Fruit fly (Drosophila melanogaster): ENCODE results near the gene CG10654.

The CG10654 gene

DNA sequence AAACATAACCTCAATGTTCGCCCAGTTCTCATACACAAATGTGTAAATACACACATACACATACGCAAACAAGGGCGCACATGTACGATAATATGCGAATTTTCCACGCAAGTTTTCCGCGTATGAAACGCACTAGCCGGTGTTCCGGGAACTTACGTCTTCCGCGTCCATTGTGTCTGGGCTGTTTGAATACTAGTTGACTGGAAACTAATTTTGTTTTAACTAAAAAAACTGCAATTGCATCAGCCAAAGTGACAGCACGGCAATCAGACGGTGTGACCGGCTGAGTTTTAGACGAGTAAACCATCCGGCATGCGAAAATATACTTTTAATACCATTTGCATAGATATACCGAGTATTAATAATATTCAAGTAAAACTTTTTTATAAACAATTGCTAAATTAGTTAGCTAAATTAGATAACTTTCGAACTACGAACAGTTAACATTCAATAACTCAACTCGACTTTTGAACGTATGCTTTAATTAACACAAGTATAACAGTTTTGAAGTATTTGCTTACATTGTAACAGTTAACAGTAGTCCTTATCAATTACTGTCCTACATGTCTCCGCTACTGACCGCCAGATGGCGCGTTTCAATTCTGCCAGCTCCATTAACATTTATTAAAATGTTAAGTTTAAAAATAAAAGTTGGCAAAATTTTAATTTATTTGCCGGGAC is 18.9 kb upstream of the CG10654 start, which contains the start of gene eIF2beta (continued):
- TF ChIP-seq CG9437 (GFP tag; optimal IDR thresholded peaks at IDR 0.05) (no peak), CG7839 (tag; optimal IDR thresholded peaks at IDR 0.05) (peak; percentile 39), repo (GFP tag; optimal IDR thresholded peaks at IDR 0.05) (no peak), onecut (GFP tag; IDR thresholded peaks at IDR 0.05) (peak; percentile 53), gcm (GFP tag; optimal IDR thresholded peaks at IDR 0.05) (peak; percentile 22), Dad (GFP tag; optimal IDR thresholded peaks at IDR 0.05) (no peak), ro (GFP tag; IDR thresholded peaks at IDR 0.05) (no peak), pan (optimal IDR thresholded peaks at IDR 0.05) (no peak), pan (GFP tag; optimal IDR thresholded peaks at IDR 0.05 in 1 of 2, IDR thresholded peaks at IDR 0.05 in 1 of 2) (peak in 1 of 2 experiments; percentile 48), seq (GFP tag; IDR thresholded peaks at IDR 0.05) (no peak), CG14965 (GFP tag; optimal IDR thresholded peaks at IDR 0.05; ENCODE audit: borderline replicate concordance) (peak; percentile 98), Fer3 (tag; optimal IDR thresholded peaks at IDR 0.05) (peak; percentile 36), CG14667 (GFP tag; IDR thresholded peaks at IDR 0.05) (no peak), CG32532 (GFP tag; IDR thresholded peaks at IDR 0.05) (peak; percentile 20; the same call in 1 of the 2 replicates), CG10654 (GFP tag; optimal IDR thresholded peaks at IDR 0.05) (no peak), Myb (GFP tag; optimal IDR thresholded peaks at IDR 0.05) (no peak), dm (GFP tag; optimal IDR thresholded peaks at IDR 0.05) (peak; percentile 84), gro (GFP tag; optimal IDR thresholded peaks at IDR 0.05) (peak; percentile 12), CG4282 (GFP tag; optimal IDR thresholded peaks at IDR 0.05) (no peak), Six4 (GFP tag; optimal IDR thresholded peaks at IDR 0.05) (no peak), Abd-B (GFP tag; optimal IDR thresholded peaks at IDR 0.05) (no peak), CG34376 (GFP tag; optimal IDR thresholded peaks at IDR 0.05) (peak; percentile 29), schlank (tag; optimal IDR thresholded peaks at IDR 0.05) (no peak), NfI (GFP tag; optimal IDR thresholded peaks at IDR 0.05) (peak; percentile 70), MBD-R2 (GFP tag; IDR thresholded peaks at IDR 0.05) (peak; percentile 37; the same call in 1 of the 2 replicates), Ssrp (tag; optimal IDR thresholded peaks at IDR 0.05) (no peak), CG13123 (GFP tag; optimal IDR thresholded peaks at IDR 0.05) (no peak), ranshi (GFP tag; IDR thresholded peaks at IDR 0.05) (no peak; the same call in 1 of the 2 replicates), CG13424 (tag; optimal IDR thresholded peaks at IDR 0.05) (peak; percentile 37), CG17328 (GFP tag; IDR thresholded peaks at IDR 0.05) (0 out of 2 replicates have a peak, but pooled peaks have one; percentile 22), CG1832 (GFP tag; optimal IDR thresholded peaks at IDR 0.05) (no peak), H2.0 (GFP tag; IDR thresholded peaks at IDR 0.05) (no peak), stwl (tag; optimal IDR thresholded peaks at IDR 0.05) (peak; percentile 46), slou (GFP tag; optimal IDR thresholded peaks at IDR 0.05) (no peak), odd (GFP tag; optimal IDR thresholded peaks at IDR 0.05) (peak; percentile 58), Mad (GFP tag; optimal IDR thresholded peaks at IDR 0.05) (no peak), Fer2 (tag; optimal IDR thresholded peaks at IDR 0.05) (no peak), CG11247 (GFP tag; IDR thresholded peaks at IDR 0.05) (no peak), CG31388 (GFP tag; optimal IDR thresholded peaks at IDR 0.05) (no peak), fu2 (GFP tag; optimal IDR thresholded peaks at IDR 0.05) (peak; percentile 18), Neu2 (GFP tag; optimal IDR thresholded peaks at IDR 0.05; ENCODE audit: borderline replicate concordance) (no peak), CG12942 (GFP tag; optimal IDR thresholded peaks at IDR 0.05) (no peak), CG4730 (GFP tag; IDR thresholded peaks at IDR 0.05) (no peak), CG17829 (tag; optimal IDR thresholded peaks at IDR 0.05) (peak; percentile 23), so (GFP tag; IDR thresholded peaks at IDR 0.05) (0 out of 3 replicates have a peak, but pooled peaks have one; percentile 35), crp (GFP tag; optimal IDR thresholded peaks at IDR 0.05) (peak in 1 of 2 experiments; percentile 1), toy (GFP tag; IDR thresholded peaks at IDR 0.05) (no peak), az2 (GFP tag; optimal IDR thresholded peaks at IDR 0.05) (peak; percentile 49), CG6854 (GFP tag; optimal IDR thresholded peaks at IDR 0.05) (peak; percentile 38), Dp (GFP tag; optimal IDR thresholded peaks at IDR 0.05) (peak; percentile 31)
